Fruit fly (Drosophila melanogaster) whole organism, pupa: ENCODE results near the gene Dtg.

Experiments
- CG10348 ChIP-seq: fragments of 200-800 bp; sonication (Bioruptor generic); IDR thresholded peaks from 2 replicates; pipeline ENCODE4 v1.3.6; 2022; ENCODE audit warnings: missing biosample characterization, missing genetic modification characterization
- CG12605 ChIP-seq: fragments of 200-800 bp; sonication (Bioruptor generic); IDR thresholded peaks from 2 replicates; pipeline ENCODE4 v1.3.6; 2022; ENCODE audit warnings: missing biosample characterization, missing genetic modification characterization
- CG13204 ChIP-seq: fragments of 200-800 bp; sonication (Bioruptor generic); optimal IDR thresholded peaks from 2 replicates; lab custom pipeline; 2018; ENCODE audit warnings: missing biosample characterization, mild to moderate bottlenecking, missing genetic modification characterization, moderate library complexity
- CG14655 ChIP-seq: fragments of 200-800 bp; sonication (Bioruptor generic); optimal IDR thresholded peaks from 3 replicates; lab custom pipeline; 2017; ENCODE audit warnings: mild to moderate bottlenecking, missing biosample characterization, missing genetic modification reagents, missing genetic modification characterization
- CG15710 ChIP-seq: fragments of 200-800 bp; sonication (Bioruptor generic); optimal IDR thresholded peaks from 2 replicates; lab custom pipeline; 2018; ENCODE audit warnings: missing biosample characterization, mild to moderate bottlenecking, missing genetic modification characterization, moderate library complexity
- CG17806 ChIP-seq: fragments of 200-800 bp; sonication (Bioruptor generic); optimal IDR thresholded peaks from 2 replicates; lab custom pipeline; 2018; ENCODE audit warnings: missing biosample characterization, mild to moderate bottlenecking, missing genetic modification characterization, moderate library complexity
- CG32121 ChIP-seq: fragments of 200-800 bp; sonication (Bioruptor generic); IDR thresholded peaks from 2 replicates; pipeline ENCODE4 v1.3.6; 2022; ENCODE audit warnings: missing biosample characterization, missing genetic modification characterization
- CG34367 ChIP-seq: fragments of 200-800 bp; sonication (Bioruptor generic); optimal IDR thresholded peaks from 2 replicates; lab custom pipeline; 2018; ENCODE audit warnings: missing biosample characterization, mild to moderate bottlenecking, missing genetic modification characterization
- CG4496 ChIP-seq: fragments of 200-800 bp; sonication (Bioruptor generic); IDR thresholded peaks from 3 replicates; pipeline ENCODE4 v1.3.6; 2022; ENCODE audit warnings: missing biosample characterization, missing genetic modification characterization
- CG8159 ChIP-seq: fragments of 200-800 bp; sonication (Bioruptor generic); optimal IDR thresholded peaks from 3 replicates; lab custom pipeline; 2018; ENCODE audit warnings: missing biosample characterization, mild to moderate bottlenecking, missing genetic modification characterization, moderate library complexity
- CG8301 ChIP-seq: fragments of 200-800 bp; sonication (Bioruptor generic); optimal IDR thresholded peaks from 2 replicates; lab custom pipeline; 2018; ENCODE audit warnings: missing biosample characterization, mild to moderate bottlenecking, missing genetic modification characterization
- CG9948 ChIP-seq: fragments of 200-800 bp; sonication (Bioruptor generic); optimal IDR thresholded peaks from 2 replicates; lab custom pipeline; 2018; ENCODE audit warnings: missing biosample characterization, mild to moderate bottlenecking, missing genetic modification characterization, moderate library complexity
- D1 ChIP-seq: fragments of 200-800 bp; sonication (Bioruptor generic); optimal IDR thresholded peaks from 2 replicates; lab custom pipeline; 2018; ENCODE audit warnings: missing biosample characterization, mild to moderate bottlenecking, missing genetic modification characterization, moderate library complexity
- EcR ChIP-seq: fragments of 200-800 bp; sonication (Bioruptor generic); optimal IDR thresholded peaks from 3 replicates; lab custom pipeline; 2019; ENCODE audit warnings: missing biosample characterization, missing genetic modification characterization, mild to moderate bottlenecking, moderate library complexity, missing genetic modification reagents
- Ets98B ChIP-seq: fragments of 200-800 bp; sonication (Bioruptor generic); IDR thresholded peaks from 2 replicates; pipeline ENCODE4 v1.3.6; 2022; ENCODE audit warnings: missing biosample characterization, missing genetic modification characterization
- Pif1A ChIP-seq: fragments of 200-800 bp; sonication (Bioruptor generic); optimal IDR thresholded peaks from 3 replicates; lab custom pipeline; 2016; ENCODE audit warnings: missing biosample characterization, missing genetic modification characterization
- Pif1B ChIP-seq: fragments of 200-800 bp; sonication (Bioruptor generic); optimal IDR thresholded peaks from 3 replicates; lab custom pipeline; 2016; ENCODE audit warnings: missing biosample characterization, missing genetic modification characterization
- Snoo ChIP-seq: fragments of 200-800 bp; sonication (Bioruptor generic); optimal IDR thresholded peaks from 3 replicates; lab custom pipeline; 2017; ENCODE audit warnings: missing biosample characterization, mild to moderate bottlenecking, missing genetic modification characterization, inconsistent platforms
- fd96Ca ChIP-seq: fragments of 200-800 bp; sonication (Bioruptor generic); IDR thresholded peaks from 3 replicates; pipeline ENCODE4 v1.3.6; 2022; ENCODE audit warnings: missing biosample characterization, missing genetic modification characterization
- gl ChIP-seq: fragments of 200-800 bp; sonication (Bioruptor generic); optimal IDR thresholded peaks from 2 replicates; lab custom pipeline; 2018; ENCODE audit warnings: missing biosample characterization, mild to moderate bottlenecking, missing genetic modification characterization
- rn ChIP-seq: fragments of 200-800 bp; sonication (Bioruptor generic); IDR thresholded peaks from 2 replicates; pipeline ENCODE4 v1.3.6; 2022; ENCODE audit warnings: missing biosample characterization, missing genetic modification characterization

Dtg gene

DNA sequence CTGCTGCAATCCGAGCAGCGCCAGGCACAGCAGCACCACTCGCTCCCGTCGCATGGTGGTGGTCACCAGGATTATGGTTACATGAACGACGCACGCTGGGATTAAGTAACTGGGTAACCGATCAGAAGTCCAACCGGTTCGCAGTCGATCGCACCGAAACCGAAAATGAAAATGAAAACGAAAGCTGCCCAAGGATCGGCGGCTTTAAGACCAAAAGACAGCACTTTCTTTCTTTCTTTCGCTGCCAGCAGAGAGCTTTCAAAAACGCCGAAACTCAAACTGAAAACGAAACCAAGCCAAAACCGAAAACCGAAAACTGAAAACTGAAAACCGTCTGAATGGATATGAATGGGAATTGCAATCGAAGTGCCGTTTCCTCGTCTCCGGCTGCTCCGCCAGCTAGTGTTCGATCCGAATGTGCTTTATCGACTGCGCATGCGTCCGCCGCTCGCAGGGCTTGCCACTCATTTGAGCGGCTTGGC is 5.8 kb upstream of the Dtg start, which contains the start of gene CG6753:
Gene CG6753 (minus strand): TSS at position 432 of the 482 bp plus-strand sequence.
- TF ChIP-seq Snoo (tag; lab: Kevin White, UChicago) (no peak), CG34367 (tag; lab: Kevin White, UChicago) (no peak), Ets98B (GFP tag; lab: Robert Waterston, UW) (no peak), D1 (tag; lab: Kevin White, UChicago) (no peak), CG15710 (tag; lab: Kevin White, UChicago) (no peak), CG12605 (GFP tag; lab: Robert Waterston, UW) (no peak), CG10348 (GFP tag; lab: Robert Waterston, UW) (no peak), Pif1B (GFP tag; lab: Kevin White, UChicago) (no peak), rn (GFP tag; lab: Robert Waterston, UW) (no peak), fd96Ca (no peak), CG8301 (tag; lab: Kevin White, UChicago) (no peak), CG4496 (no peak), CG14655 (GFP tag; lab: Kevin White, UChicago) (no peak), EcR (GFP tag; lab: Kevin White, UChicago) (no peak), Pif1A (GFP tag; lab: Kevin White, UChicago) (no peak), CG17806 (no peak), CG13204 (GFP tag; lab: Kevin White, UChicago) (no peak)

DNA sequence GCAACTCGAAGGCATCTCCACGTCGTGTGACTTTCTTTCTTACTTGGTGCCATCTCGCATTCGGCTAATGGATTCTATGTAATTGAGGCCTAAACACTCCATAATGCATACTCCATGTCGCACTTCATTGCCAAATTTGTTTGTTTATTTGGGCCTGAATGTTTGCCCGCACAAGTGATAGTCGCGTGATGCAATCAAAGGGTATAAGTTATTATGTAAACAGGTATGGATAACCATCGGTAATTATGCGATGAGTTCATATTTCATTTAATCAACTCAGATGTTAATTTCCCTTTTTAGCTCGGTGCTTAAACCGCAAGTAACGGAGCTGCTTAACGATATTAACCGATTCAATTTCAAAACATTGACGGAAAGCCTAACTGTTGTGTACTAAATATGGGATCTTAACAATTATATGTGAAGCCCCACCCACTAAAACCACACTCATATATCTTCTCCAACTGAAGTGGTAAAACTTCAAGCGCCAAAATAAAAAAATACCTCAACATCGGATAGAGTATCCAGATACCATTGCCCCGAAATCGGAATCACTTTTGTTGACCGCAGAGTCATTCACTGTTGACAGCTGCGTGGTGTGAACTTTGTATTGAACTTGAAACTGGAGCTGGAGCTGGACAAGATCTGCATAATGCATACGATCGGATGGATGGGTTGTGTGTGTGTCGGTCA is 3.1 kb upstream of the Dtg start:
- TF ChIP-seq D1 (tag; lab: Kevin White, UChicago) = no peak
- peak; percentile 61 for TF ChIP-seq EcR (GFP tag; lab: Kevin White, UChicago)
- peak; percentile 9 for TF ChIP-seq CG8159 (tag; lab: Kevin White, UChicago)
- TF ChIP-seq Ets98B (GFP tag; lab: Robert Waterston, UW) = no peak
- peak; percentile 27 for TF ChIP-seq Pif1A (GFP tag; lab: Kevin White, UChicago)

DNA sequence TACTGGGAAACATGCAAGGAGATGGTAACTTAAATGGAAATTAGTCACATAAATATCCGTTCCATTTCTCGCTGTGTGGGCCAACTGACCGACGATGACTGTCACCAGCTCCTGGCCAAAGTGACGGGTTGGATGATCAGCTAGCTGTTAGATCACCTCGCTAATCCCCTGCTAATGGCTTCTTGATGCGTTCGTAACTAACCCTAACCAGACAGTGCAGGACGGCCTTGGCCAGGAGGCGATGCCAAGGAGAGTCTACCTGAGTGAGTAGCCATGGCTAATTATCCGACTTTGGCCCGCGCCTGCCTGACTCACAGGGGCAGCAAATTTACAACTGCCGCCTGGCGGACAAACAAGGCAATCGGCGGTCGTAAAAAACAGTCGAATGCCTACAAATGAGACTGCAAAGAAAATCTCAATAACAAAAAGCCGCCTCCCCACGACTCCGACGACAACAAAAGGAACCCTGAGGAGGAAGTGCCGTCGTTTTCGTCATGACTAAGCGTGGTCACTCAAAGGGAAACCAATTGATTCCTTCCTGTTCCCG is 2.0 kb upstream of the Dtg start:
- TF ChIP-seq Pif1A (GFP tag; lab: Kevin White, UChicago) (no peak), gl (tag; lab: Kevin White, UChicago) (no peak), fd96Ca (no peak), CG14655 (GFP tag; lab: Kevin White, UChicago) (no peak), CG4496 (no peak), CG10348 (GFP tag; lab: Robert Waterston, UW) (no peak), rn (GFP tag; lab: Robert Waterston, UW) (no peak), CG15710 (tag; lab: Kevin White, UChicago) (no peak), Pif1B (GFP tag; lab: Kevin White, UChicago) (no peak), CG12605 (GFP tag; lab: Robert Waterston, UW) (no peak), D1 (tag; lab: Kevin White, UChicago) (no peak), CG32121 (GFP tag; lab: Robert Waterston, UW) (no peak), Snoo (tag; lab: Kevin White, UChicago) (no peak), EcR (GFP tag; lab: Kevin White, UChicago) (no peak), CG17806 (no peak), CG34367 (tag; lab: Kevin White, UChicago) (no peak), CG8301 (tag; lab: Kevin White, UChicago) (no peak)

DNA sequence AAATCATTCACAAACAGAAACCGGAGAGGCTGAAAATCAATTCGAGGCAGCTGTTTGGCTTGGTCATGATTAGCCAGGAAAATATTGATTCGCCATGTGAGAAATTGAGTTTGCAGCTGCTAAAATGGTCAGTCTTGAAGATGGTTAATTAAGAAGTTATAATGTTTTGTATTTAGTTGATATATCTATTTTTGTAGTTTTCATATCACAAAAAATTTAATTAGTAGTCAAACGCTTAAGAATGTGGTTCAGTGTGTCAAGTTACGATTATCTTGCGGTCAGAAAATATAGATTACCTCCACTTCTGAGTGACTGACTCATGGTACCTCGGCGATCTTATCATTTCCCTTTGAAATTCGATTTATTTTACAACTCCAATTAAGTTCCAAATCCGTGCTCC is 932 bp upstream of the Dtg start:
- TF ChIP-seq CG4496 (no peak), CG12605 (GFP tag; lab: Robert Waterston, UW) (no peak), CG32121 (GFP tag; lab: Robert Waterston, UW) (no peak), CG14655 (GFP tag; lab: Kevin White, UChicago) (no peak), CG34367 (tag; lab: Kevin White, UChicago) (no peak), fd96Ca (no peak), CG10348 (GFP tag; lab: Robert Waterston, UW) (no peak), CG8159 (tag; lab: Kevin White, UChicago) (no peak), CG15710 (tag; lab: Kevin White, UChicago) (no peak), CG9948 (no peak)
- TF ChIP-seq, all 21 proteins: peak for 0

DNA sequence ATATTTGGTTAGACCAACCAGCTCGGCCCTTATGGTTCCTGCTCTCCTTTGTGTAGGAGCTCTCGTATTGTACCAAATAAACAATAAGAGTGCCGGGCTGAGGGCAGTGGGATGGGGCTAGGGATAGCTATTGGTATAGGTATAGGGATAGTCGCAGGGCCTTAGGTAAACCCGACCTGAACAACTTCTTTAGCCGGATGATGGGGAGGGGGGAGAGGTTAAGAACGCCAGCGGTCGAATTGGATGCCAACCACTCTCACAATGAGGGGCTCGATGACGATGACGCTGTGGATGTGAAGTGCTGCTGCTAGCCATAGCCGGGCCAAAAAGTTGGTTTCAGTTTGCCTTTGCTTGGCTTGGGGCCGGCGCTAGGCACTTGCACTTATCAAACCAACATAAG is 510 bp upstream of the Dtg start:
- TF ChIP-seq fd96Ca (0 out of 3 replicates have a peak, but pooled peaks have one; percentile 26), CG8301 (tag; lab: Kevin White, UChicago) (no peak)
- TF ChIP-seq, all 21 proteins: peak for 1
